Worm (Caenorhabditis elegans) whole organism, L1 larva: ENCODE measurements around the gene lips-10.

Source experiments
- C16A3.4 ChIP-seq: fragments of 150-350 bp; optimal IDR thresholded peaks from 2 replicates; lab custom pipeline; 2014; ENCODE audit warnings: missing biosample characterization, missing genetic modification characterization
- aha-1 ChIP-seq: fragments of 150-350 bp; optimal IDR thresholded peaks from 2 replicates; lab custom pipeline; 2014; ENCODE audit warnings: missing biosample characterization, missing genetic modification characterization
- alr-1 ChIP-seq: fragments of 200-800 bp; sonication (Bioruptor generic); optimal IDR thresholded peaks from 2 replicates; lab custom pipeline; 2018; ENCODE audit warnings: borderline replicate concordance, mild to moderate bottlenecking, missing genetic modification characterization, missing compliant biosample characterization
- blmp-1 ChIP-seq: fragments of 150-350 bp; optimal IDR thresholded peaks from 2 replicates; lab custom pipeline; 2014; ENCODE audit warnings: missing biosample characterization, missing genetic modification characterization
- ceh-63 ChIP-seq: fragments of 200-800 bp; sonication (Bioruptor generic); optimal IDR thresholded peaks from 2 replicates; lab custom pipeline; 2018; ENCODE audit warnings: mild to moderate bottlenecking, missing genetic modification characterization, missing compliant biosample characterization
- ceh-82 ChIP-seq, 3 experiments: fragments of 150-350 bp in 1 of 3; sonication (generic microtip) in 2 of 3; optimal IDR thresholded peaks; 2 replicates each; lab custom pipeline; 2014 to 2017; ENCODE audit warnings: missing biosample characterization in 3 of 3, missing genetic modification characterization in 3 of 3
- ceh-88 ChIP-seq: fragments of 200-800 bp; sonication (Bioruptor generic); IDR thresholded peaks from 2 replicates; pipeline ENCODE4 v1.3.6; 2022; ENCODE audit warnings: missing genetic modification characterization, missing compliant biosample characterization
- ces-1 ChIP-seq: fragments of 150-350 bp; optimal IDR thresholded peaks from 2 replicates; lab custom pipeline; 2014; ENCODE audit warnings: missing biosample characterization, missing genetic modification reagents, missing genetic modification characterization
- dsc-1 ChIP-seq: sonication (generic microtip); optimal IDR thresholded peaks from 2 replicates; lab custom pipeline; 2016; ENCODE audit warnings: mild to moderate bottlenecking, missing genetic modification characterization, missing compliant biosample characterization
- efl-1 ChIP-seq, 4 experiments: fragments of 150-350 bp; optimal IDR thresholded peaks in 3 of 4; peaks in 1 of 4; 1 replicate in 1 of 4; 2 replicates in 3 of 4; lab custom pipeline; 2014; ENCODE audit warnings: missing biosample characterization in 2 of 4, missing genetic modification characterization in 2 of 4, missing genetic modification reagents in 2 of 4
- efl-3 ChIP-seq: fragments of 200-800 bp; sonication (Bioruptor generic); optimal IDR thresholded peaks from 2 replicates; lab custom pipeline; 2018; ENCODE audit warnings: mild to moderate bottlenecking, missing genetic modification characterization, missing compliant biosample characterization
- egl-27 ChIP-seq, 2 experiments: fragments of 150-350 bp in 1 of 2; sonication (generic microtip); optimal IDR thresholded peaks; 3 replicates each; lab custom pipeline; 2017 to 2018; ENCODE audit warnings: missing biosample characterization in 2 of 2, missing genetic modification characterization in 2 of 2, missing genetic modification reagents in 2 of 2
- elt-2 ChIP-seq: sonication (generic microtip); optimal IDR thresholded peaks from 2 replicates; lab custom pipeline; 2016; ENCODE audit warnings: missing genetic modification characterization, mild to moderate bottlenecking, inconsistent platforms, missing compliant biosample characterization, missing genetic modification reagents
- elt-3 ChIP-seq, 6 experiments: fragments of 150-350 bp in 1 of 6; sonication (generic microtip); optimal IDR thresholded peaks; 2 replicates each; lab custom pipeline; 2017 to 2018; ENCODE audit warnings: missing biosample characterization in 6 of 6, missing genetic modification characterization in 6 of 6, inconsistent platforms in 1 of 6
- fkh-10 ChIP-seq: sonication (generic microtip); optimal IDR thresholded peaks from 2 replicates; lab custom pipeline; 2017; ENCODE audit warnings: missing biosample characterization, missing genetic modification reagents, missing genetic modification characterization
- fkh-4 ChIP-seq: sonication (generic microtip); optimal IDR thresholded peaks from 2 replicates; lab custom pipeline; 2016; ENCODE audit warnings: missing compliant biosample characterization, missing genetic modification characterization, borderline replicate concordance
- fkh-8 ChIP-seq: sonication (generic microtip); optimal IDR thresholded peaks from 2 replicates; lab custom pipeline; 2016; ENCODE audit warnings: mild to moderate bottlenecking, missing genetic modification characterization, missing compliant biosample characterization
- grh-1 ChIP-seq: fragments of 200-800 bp; sonication (Bioruptor generic); IDR thresholded peaks from 2 replicates; pipeline ENCODE4 v1.3.6; 2022; ENCODE audit warnings: missing genetic modification reagents, missing genetic modification characterization, missing compliant biosample characterization
- hlh-4 ChIP-seq: sonication (generic microtip); optimal IDR thresholded peaks from 2 replicates; lab custom pipeline; 2016; ENCODE audit warnings: mild to moderate bottlenecking, missing genetic modification characterization, missing compliant biosample characterization
- lin-14 ChIP-seq: fragments of 200-800 bp; sonication (Bioruptor generic); optimal IDR thresholded peaks from 2 replicates; lab custom pipeline; 2018; ENCODE audit warnings: mild to moderate bottlenecking, missing genetic modification characterization, moderate library complexity, missing compliant biosample characterization
- lin-35 ChIP-seq, 2 experiments: fragments of 150-350 bp; optimal IDR thresholded peaks; 2 replicates each; lab custom pipeline; 2014; ENCODE audit warnings: missing biosample characterization in 2 of 2, missing genetic modification characterization in 2 of 2, missing genetic modification reagents in 2 of 2
- mdl-1 ChIP-seq, 2 experiments: fragments of 150-350 bp; optimal IDR thresholded peaks; 2 replicates each; lab custom pipeline; 2014 to 2017; ENCODE audit warnings: missing biosample characterization in 2 of 2, missing genetic modification characterization in 2 of 2, inconsistent platforms in 1 of 2
- nhr-19 ChIP-seq: fragments of 200-800 bp; sonication (Bioruptor generic); conservative IDR thresholded peaks from 2 replicates; pipeline ENCODE4 v1.3.6; 2022; ENCODE audit warnings: missing genetic modification characterization, missing compliant biosample characterization
- nhr-20 ChIP-seq: sonication (generic microtip); optimal IDR thresholded peaks from 2 replicates; lab custom pipeline; 2016; ENCODE audit warnings: mild to moderate bottlenecking, missing genetic modification characterization, missing compliant biosample characterization
- nhr-71 ChIP-seq: sonication (generic microtip); optimal IDR thresholded peaks from 2 replicates; lab custom pipeline; 2016; ENCODE audit warnings: mild to moderate bottlenecking, missing genetic modification characterization, moderate library complexity, missing compliant biosample characterization
- nhr-85 ChIP-seq: sonication (generic microtip); peaks from one replicate; lab custom pipeline; 2016; ENCODE audit warnings: missing genetic modification characterization, inconsistent platforms, missing compliant biosample characterization
- pag-3 ChIP-seq: sonication (generic microtip); optimal IDR thresholded peaks from 2 replicates; lab custom pipeline; 2017; ENCODE audit warnings: missing genetic modification characterization, mild to moderate bottlenecking, missing compliant biosample characterization, antibody characterized with exemption, borderline replicate concordance; ENCODE audit not compliant: insufficient read depth
- snu-23 ChIP-seq: sonication (generic microtip); optimal IDR thresholded peaks from 2 replicates; lab custom pipeline; 2016; ENCODE audit warnings: missing genetic modification characterization, missing compliant biosample characterization
- sox-4 ChIP-seq: sonication (generic microtip); optimal IDR thresholded peaks from 2 replicates; lab custom pipeline; 2016; ENCODE audit warnings: missing genetic modification characterization, missing compliant biosample characterization
- swsn-7 ChIP-seq: sonication (generic microtip); optimal IDR thresholded peaks from 2 replicates; lab custom pipeline; 2016; ENCODE audit warnings: missing genetic modification characterization, missing compliant biosample characterization
- tlp-1 ChIP-seq: fragments of 150-350 bp; optimal IDR thresholded peaks from 2 replicates; lab custom pipeline; 2014; ENCODE audit warnings: missing biosample characterization, missing genetic modification characterization
- unc-62 ChIP-seq: fragments of 150-350 bp; optimal IDR thresholded peaks from 2 replicates; lab custom pipeline; 2014; ENCODE audit warnings: missing biosample characterization, missing genetic modification reagents, missing genetic modification characterization
- unc-86 ChIP-seq: sonication (generic microtip); optimal IDR thresholded peaks from 2 replicates; lab custom pipeline; 2016; ENCODE audit warnings: missing genetic modification characterization, missing compliant biosample characterization
- vab-15 ChIP-seq: sonication (generic microtip); optimal IDR thresholded peaks from 2 replicates; lab custom pipeline; 2017; ENCODE audit warnings: missing genotype, mild to moderate bottlenecking, missing genetic modification characterization, missing compliant biosample characterization
- ztf-4 ChIP-seq: fragments of 150-350 bp; optimal IDR thresholded peaks from 2 replicates; lab custom pipeline; 2014; ENCODE audit warnings: missing biosample characterization, missing genetic modification characterization

Gene lips-10

DNA sequence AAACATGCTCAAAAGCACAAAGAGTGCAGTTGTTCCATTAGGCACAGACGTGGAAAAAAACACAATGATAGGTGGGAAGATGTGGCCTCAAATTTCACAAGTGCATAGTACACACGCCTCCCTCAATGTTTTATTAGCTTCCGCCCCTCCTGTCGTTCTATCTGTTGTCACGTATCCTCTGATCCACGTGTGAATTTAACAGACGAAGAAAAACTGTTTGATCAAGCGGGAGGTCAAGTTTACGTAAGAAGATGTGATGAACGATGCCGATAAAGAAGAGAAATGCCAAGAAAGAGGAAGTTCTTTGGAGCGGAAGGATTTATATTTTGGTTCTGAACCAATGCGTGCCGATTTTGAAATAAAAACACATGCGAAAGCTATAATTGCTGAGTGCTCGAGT, 11.8 kb downstream of the lips-10 start:
- TF ChIP-seq mdl-1 (tag; optimal IDR thresholded peaks at IDR 0.05; lab: Kevin White, UChicago): peak in 1 of 2 experiments; percentile 31
- TF ChIP-seq blmp-1 (tag; lab: Kevin White, UChicago): peak; percentile 74
- TF ChIP-seq nhr-71: peak; percentile 33
- TF ChIP-seq dsc-1: no peak
- TF ChIP-seq grh-1 (GFP tag; lab: Robert Waterston, UW): no peak
- TF ChIP-seq efl-3 (GFP tag; lab: Kevin White, UChicago): no peak
- no peak for TF ChIP-seq egl-27 (tag; optimal IDR thresholded peaks at IDR 0.05; lab: Kevin White, UChicago)
- TF ChIP-seq snu-23 (GFP tag; lab: Kevin White, UChicago): peak; percentile 8
- TF ChIP-seq elt-3 (tag; optimal IDR thresholded peaks at IDR 0.05; lab: Kevin White, UChicago): peak in 2 of 6 experiments; percentile 15 to 70
- TF ChIP-seq nhr-85 (tag; lab: Kevin White, UChicago): peak; percentile 73
- peak; percentile 48 for TF ChIP-seq nhr-20 (tag; lab: Kevin White, UChicago)
- TF ChIP-seq nhr-19 (GFP tag; lab: Robert Waterston, UW): peak; percentile 40; the same call in 1 of the 2 replicates
- TF ChIP-seq lin-14 (GFP tag; lab: Kevin White, UChicago): peak; percentile 61

- TF ChIP-seq fkh-4 (tag; lab: Kevin White, UChicago) (no peak), sox-4 (tag; lab: Kevin White, UChicago) (no peak), lin-35 (GFP tag; optimal IDR thresholded peaks at IDR 0.05; lab: Kevin White, UChicago) (no peak), unc-86 (tag; lab: Kevin White, UChicago) (no peak), ztf-4 (tag; lab: Kevin White, UChicago) (no peak), lin-14 (GFP tag; lab: Kevin White, UChicago) (peak; percentile 55), aha-1 (tag; lab: Kevin White, UChicago) (peak; percentile 31), elt-2 (tag; lab: Kevin White, UChicago) (no peak), hlh-4 (no peak), ceh-88 (no peak), dsc-1 (no peak), ceh-82 (tag; optimal IDR thresholded peaks at IDR 0.05; lab: Kevin White, UChicago) (no peak), unc-62 (GFP tag; lab: Kevin White, UChicago) (no peak), nhr-85 (tag; lab: Kevin White, UChicago) (no peak), C16A3.4 (tag; lab: Kevin White, UChicago) (no peak), swsn-7 (tag; lab: Kevin White, UChicago) (no peak), elt-3 (tag; optimal IDR thresholded peaks at IDR 0.05; lab: Kevin White, UChicago) (no peak), tlp-1 (no peak), fkh-8 (tag; lab: Kevin White, UChicago) (peak; percentile 57)
Observed at ce11 chrII:8451425-8451824, 12.5 kb downstream of the lips-10 start.

DNA sequence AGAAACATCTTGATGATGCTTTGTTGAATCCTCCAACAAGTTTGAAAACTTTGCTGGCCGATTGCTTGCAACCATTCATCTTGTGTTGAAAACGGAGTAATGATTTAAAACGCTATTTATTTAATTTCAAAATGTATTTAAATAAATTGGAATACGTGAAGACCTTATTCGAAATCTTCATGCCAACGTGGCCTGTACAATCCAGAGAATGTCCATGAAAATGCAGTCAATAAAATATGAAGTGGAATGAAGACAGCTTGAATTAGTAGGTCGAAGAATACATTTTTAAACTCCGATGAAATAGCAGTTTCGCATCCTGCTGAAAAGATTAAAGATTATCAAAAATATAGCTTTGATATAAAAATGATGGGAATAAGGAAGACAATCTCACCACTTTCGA, 15.5 kb downstream of the lips-10 start, which contains the start of gene F22B5.5:
Gene F22B5.5 (minus strand): TSS at position 101 of the 400 bp plus-strand sequence.
- TF ChIP-seq vab-15 (tag; lab: Kevin White, UChicago): no peak
- TF ChIP-seq fkh-10: no peak
- no peak for TF ChIP-seq ces-1 (GFP tag; lab: Kevin White, UChicago)
- TF ChIP-seq tlp-1: no peak
- no peak for TF ChIP-seq alr-1 (tag; lab: Kevin White, UChicago)
- no peak for TF ChIP-seq ceh-63 (GFP tag; lab: Kevin White, UChicago)
- TF ChIP-seq pag-3: no peak

DNA sequence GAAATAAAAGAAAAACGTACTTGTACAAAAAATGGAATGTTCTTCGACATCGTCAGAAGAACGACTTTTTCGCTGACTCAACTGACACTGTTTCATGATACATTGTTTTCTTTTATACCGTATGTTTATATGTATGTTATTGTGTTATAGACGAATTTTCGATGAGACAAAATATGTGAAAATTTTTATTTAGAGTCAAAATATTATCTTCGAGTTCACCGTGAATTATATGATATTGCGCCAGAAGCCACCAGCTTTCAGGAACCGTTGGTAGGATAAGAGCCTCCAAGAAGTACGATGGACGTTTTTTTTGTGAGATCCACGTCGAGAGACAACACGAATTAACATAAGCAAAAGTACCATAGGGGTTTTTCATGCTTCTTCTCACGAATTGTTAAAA, 17.1 kb downstream of the lips-10 start, which contains the start of gene F22B5.6:
Gene F22B5.6 (minus strand): TSS at position 101 of the 400 bp plus-strand sequence.
- TF ChIP-seq efl-1 (optimal IDR thresholded peaks at IDR 0.05; lab: Kevin White, UChicago): no peak
- peak in 1 of 2 experiments; percentile 73 for TF ChIP-seq efl-1 (GFP tag; optimal IDR thresholded peaks at IDR 0.05 in 1 of 2; lab: Kevin White, UChicago)
- no peak for TF ChIP-seq ces-1 (GFP tag; lab: Kevin White, UChicago)
